Worm (Caenorhabditis elegans): ENCODE results near the gene scl-15.

DNA sequence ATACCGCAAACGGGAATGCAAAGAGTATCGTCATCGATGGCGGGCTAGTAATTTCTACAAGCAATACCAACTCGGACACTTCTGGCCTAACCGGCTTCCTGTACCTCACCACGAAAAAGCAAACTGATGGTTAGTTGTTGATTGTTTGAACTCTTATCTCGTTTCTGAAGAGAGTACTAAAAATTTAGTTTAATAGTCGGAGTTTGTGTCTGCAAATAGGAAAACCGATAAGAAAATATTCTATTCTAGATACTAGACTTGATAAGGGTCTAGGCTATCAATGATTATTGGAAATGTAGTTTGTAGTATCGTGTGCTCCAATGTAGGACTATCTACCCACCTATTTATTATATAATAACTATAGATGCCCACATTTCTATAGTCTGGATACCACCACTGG is 34.4 kb upstream of the scl-15 start:
- no peak for TF ChIP-seq elt-3 (tag; optimal IDR thresholded peaks at IDR 0.05)
- no peak for TF ChIP-seq skn-1 (tag; optimal IDR thresholded peaks at IDR 0.05)
- no peak for TF ChIP-seq daf-12 (tag; optimal IDR thresholded peaks at IDR 0.05)
- no peak for TF ChIP-seq lin-39 (tag; optimal IDR thresholded peaks at IDR 0.05)
- TF ChIP-seq aly-2 (tag; optimal IDR thresholded peaks at IDR 0.05), result no peak
- no peak for TF ChIP-seq eor-1 (tag; optimal IDR thresholded peaks at IDR 0.05)
- TF ChIP-seq fkh-10 (GFP tag; optimal IDR thresholded peaks at IDR 0.05), result no peak

Data from whole organism, L3 larva.